Fruit fly (Drosophila melanogaster) whole organism, embryonic: ENCODE data around the gene Hph.

ENCODE experiments used
- B-H1 ChIP-seq: fragments of 200-800 bp; sonication (Bioruptor generic); IDR thresholded peaks from 3 replicates; pipeline ENCODE4 v1.3.6; 2022; ENCODE audit warnings: missing biosample characterization, missing genetic modification characterization
- Bgb ChIP-seq: fragments of 200-800 bp; sonication (Bioruptor generic); IDR thresholded peaks from 2 replicates; pipeline ENCODE4 v1.3.6; 2022; ENCODE audit warnings: missing biosample characterization, missing genetic modification characterization; ENCODE audit not compliant: partially characterized antibody
- CG10543 ChIP-seq: fragments of 200-800 bp; sonication (Bioruptor generic); optimal IDR thresholded peaks from 3 replicates; lab custom pipeline; 2017; ENCODE audit warnings: missing biosample characterization, mild to moderate bottlenecking, missing genetic modification characterization, moderate library complexity
- CG11560 ChIP-seq: fragments of 200-800 bp; sonication (Bioruptor generic); IDR thresholded peaks from 3 replicates; pipeline ENCODE4 v1.3.6; 2022; ENCODE audit warnings: missing biosample characterization, missing genetic modification characterization
- CG11696 ChIP-seq: fragments of 200-800 bp; sonication (Bioruptor generic); IDR thresholded peaks from 2 replicates; pipeline ENCODE4 v1.3.6; 2022; ENCODE audit warnings: missing biosample characterization, missing genetic modification characterization
- CG1233 ChIP-seq: fragments of 200-800 bp; sonication (Bioruptor generic); optimal IDR thresholded peaks from 4 replicates; lab custom pipeline; 2018; ENCODE audit warnings: missing biosample characterization, mild to moderate bottlenecking, missing genetic modification characterization
- CG16779 ChIP-seq: fragments of 200-800 bp; sonication (Bioruptor generic); IDR thresholded peaks from 2 replicates; pipeline ENCODE4 v1.3.6; 2022; ENCODE audit warnings: missing biosample characterization, missing genetic modification characterization
- CG16863 ChIP-seq: fragments of 200-800 bp; sonication (Bioruptor generic); optimal IDR thresholded peaks from 3 replicates; lab custom pipeline; 2016; ENCODE audit warnings: missing biosample characterization, missing genetic modification characterization
- CG17912 ChIP-seq: fragments of 200-800 bp; sonication (Bioruptor generic); optimal IDR thresholded peaks from 2 replicates; lab custom pipeline; 2018; ENCODE audit warnings: missing biosample characterization, mild to moderate bottlenecking, missing genetic modification characterization
- CG31388 ChIP-seq: fragments of 200-800 bp; sonication (Bioruptor generic); optimal IDR thresholded peaks from 2 replicates; lab custom pipeline; 2016; ENCODE audit warnings: missing biosample characterization, missing genetic modification characterization
- CG31441 ChIP-seq: fragments of 200-800 bp; sonication (Bioruptor generic); IDR thresholded peaks from 2 replicates; pipeline ENCODE4 v1.3.6; 2022; ENCODE audit warnings: missing biosample characterization, missing genetic modification characterization
- CG33213 ChIP-seq: fragments of 200-800 bp; sonication (Bioruptor generic); optimal IDR thresholded peaks from 3 replicates; lab custom pipeline; 2016; ENCODE audit warnings: missing biosample characterization, missing genetic modification characterization
- CG3995 ChIP-seq: fragments of 200-800 bp; sonication (Bioruptor generic); optimal IDR thresholded peaks from 3 replicates; lab custom pipeline; 2016; ENCODE audit warnings: missing biosample characterization, missing genetic modification characterization
- CG4707 ChIP-seq: fragments of 200-800 bp; sonication (Bioruptor generic); optimal IDR thresholded peaks from 2 replicates; lab custom pipeline; 2018; ENCODE audit warnings: missing biosample characterization, mild to moderate bottlenecking, missing genetic modification characterization, moderate library complexity
- CG6765 ChIP-seq: fragments of 200-800 bp; sonication (Bioruptor generic); optimal IDR thresholded peaks from 3 replicates; lab custom pipeline; 2017; ENCODE audit warnings: missing biosample characterization, mild to moderate bottlenecking, missing genetic modification characterization
- CG6813 ChIP-seq: fragments of 200-800 bp; sonication (Bioruptor generic); optimal IDR thresholded peaks from 2 replicates; lab custom pipeline; 2017; ENCODE audit warnings: missing biosample characterization, missing genetic modification characterization, mild to moderate bottlenecking, moderate library complexity, missing genetic modification reagents
- CG7745 ChIP-seq: fragments of 200-800 bp; sonication (Bioruptor generic); optimal IDR thresholded peaks from 2 replicates; lab custom pipeline; 2018; ENCODE audit warnings: missing biosample characterization, mild to moderate bottlenecking, missing genetic modification characterization, moderate library complexity
- CG8089 ChIP-seq: fragments of 200-800 bp; sonication (Bioruptor generic); optimal IDR thresholded peaks from 3 replicates; lab custom pipeline; 2016; ENCODE audit warnings: missing biosample characterization, missing genetic modification characterization
- CG8944 ChIP-seq: fragments of 200-800 bp; sonication (Bioruptor generic); optimal IDR thresholded peaks from 3 replicates; lab custom pipeline; 2016; ENCODE audit warnings: missing biosample characterization, missing genetic modification characterization
- Dll ChIP-seq: fragments of 200-800 bp; sonication (Bioruptor generic); IDR thresholded peaks from 4 replicates; pipeline ENCODE4 v1.3.6; 2022; ENCODE audit warnings: missing biosample characterization, missing genetic modification characterization; ENCODE audit not compliant: partially characterized antibody
- E2f2 ChIP-seq: fragments of 200-800 bp; sonication (Bioruptor generic); IDR thresholded peaks from 2 replicates; pipeline ENCODE4 v1.3.6; 2022; ENCODE audit warnings: missing biosample characterization, missing genetic modification characterization
- Hey ChIP-seq: fragments of 200-800 bp; sonication (Bioruptor generic); optimal IDR thresholded peaks from 3 replicates; lab custom pipeline; 2018; ENCODE audit warnings: missing biosample characterization, mild to moderate bottlenecking, missing genetic modification characterization
- Hmx ChIP-seq: fragments of 200-800 bp; sonication (Bioruptor generic); optimal IDR thresholded peaks from 2 replicates; lab custom pipeline; 2016; ENCODE audit warnings: missing biosample characterization, missing genetic modification characterization
- Kr ChIP-seq: fragments of 200-800 bp; sonication (Bioruptor generic); optimal IDR thresholded peaks from 2 replicates; lab custom pipeline; 2017; ENCODE audit warnings: missing biosample characterization, mild to moderate bottlenecking, missing genetic modification characterization
- Lhr ChIP-seq: fragments of 200-800 bp; sonication (Bioruptor generic); optimal IDR thresholded peaks from 3 replicates; lab custom pipeline; 2017; ENCODE audit warnings: mild to moderate bottlenecking, missing biosample characterization, missing genetic modification reagents, missing genetic modification characterization
- MESR4 ChIP-seq: fragments of 200-800 bp; sonication (Bioruptor generic); optimal IDR thresholded peaks from 2 replicates; lab custom pipeline; 2018; ENCODE audit warnings: missing biosample characterization, mild to moderate bottlenecking, missing genetic modification characterization, moderate library complexity
- MTF-1 ChIP-seq: fragments of 200-800 bp; sonication (Bioruptor generic); optimal IDR thresholded peaks from 2 replicates; lab custom pipeline; 2018; ENCODE audit warnings: missing biosample characterization, mild to moderate bottlenecking, missing genetic modification characterization, borderline replicate concordance
- NFAT ChIP-seq: fragments of 200-800 bp; sonication (Bioruptor generic); IDR thresholded peaks from 2 replicates; pipeline ENCODE4 v1.3.6; 2022; ENCODE audit warnings: missing biosample characterization, missing genetic modification characterization
- Nf-YB ChIP-seq: fragments of 200-800 bp; sonication (Bioruptor generic); optimal IDR thresholded peaks from 3 replicates; lab custom pipeline; 2019; ENCODE audit warnings: missing biosample characterization, mild to moderate bottlenecking, missing genetic modification characterization, moderate library complexity
- Trl ChIP-seq, 3 experiments: fragments of >200 bp in 2 of 3; fragments of 200-800 bp in 1 of 3; sonication (Bioruptor generic) in 1 of 3; optimal IDR thresholded peaks; 2 replicates in 1 of 3; 3 replicates in 2 of 3; lab custom pipeline; 2016 to 2017; ENCODE audit warnings: missing biosample characterization in 1 of 3, missing genetic modification characterization in 1 of 3
- ab ChIP-seq: fragments of 200-800 bp; sonication (Bioruptor generic); optimal IDR thresholded peaks from 2 replicates; lab custom pipeline; 2016; ENCODE audit warnings: missing biosample characterization, missing genetic modification characterization
- ato ChIP-seq: fragments of 200-800 bp; sonication (Bioruptor generic); IDR thresholded peaks from 2 replicates; pipeline ENCODE4 v1.3.6; 2022; ENCODE audit warnings: missing biosample characterization, missing genetic modification characterization; ENCODE audit not compliant: partially characterized antibody
- dysf ChIP-seq: fragments of 200-800 bp; sonication (Bioruptor generic); IDR thresholded peaks from 3 replicates; pipeline ENCODE4 v1.3.6; 2022; ENCODE audit warnings: missing biosample characterization, missing genetic modification characterization
- eve ChIP-seq, 2 experiments: fragments of >200 bp; optimal IDR thresholded peaks; 2 replicates each; lab custom pipeline; 2017; ENCODE audit warnings: missing biosample characterization in 2 of 2, missing genetic modification characterization in 2 of 2
- eyg ChIP-seq: fragments of 200-800 bp; sonication (Bioruptor generic); optimal IDR thresholded peaks from 3 replicates; lab custom pipeline; 2016; ENCODE audit warnings: missing biosample characterization, missing genetic modification characterization
- fd64A ChIP-seq: fragments of 200-800 bp; sonication (Bioruptor generic); optimal IDR thresholded peaks from 3 replicates; lab custom pipeline; 2018; ENCODE audit warnings: missing biosample characterization, mild to moderate bottlenecking, missing genetic modification characterization
- gfzf ChIP-seq: fragments of 200-800 bp; sonication (Bioruptor generic); optimal IDR thresholded peaks from 2 replicates; lab custom pipeline; 2016; ENCODE audit warnings: missing biosample characterization, mild to moderate bottlenecking, missing genetic modification characterization, moderate library complexity
- kah ChIP-seq: fragments of 200-800 bp; sonication (Bioruptor generic); optimal IDR thresholded peaks from 2 replicates; lab custom pipeline; 2018; ENCODE audit warnings: missing biosample characterization, mild to moderate bottlenecking, missing genetic modification characterization
- lab ChIP-seq: fragments of 200-800 bp; sonication (Bioruptor generic); optimal IDR thresholded peaks from 3 replicates; lab custom pipeline; 2017; ENCODE audit warnings: missing biosample characterization, missing genetic modification characterization, mild to moderate bottlenecking, moderate library complexity, missing genetic modification reagents
- luna ChIP-seq: fragments of 200-800 bp; sonication (Bioruptor generic); optimal IDR thresholded peaks from 2 replicates; lab custom pipeline; 2016; ENCODE audit warnings: missing biosample characterization, missing genetic modification characterization
- scrt ChIP-seq: fragments of 200-800 bp; sonication (Bioruptor generic); optimal IDR thresholded peaks from 2 replicates; lab custom pipeline; 2018; ENCODE audit warnings: missing biosample characterization, mild to moderate bottlenecking, missing genetic modification characterization, moderate library complexity
- slou ChIP-seq: fragments of 200-800 bp; sonication (Bioruptor generic); optimal IDR thresholded peaks from 3 replicates; lab custom pipeline; 2016; ENCODE audit warnings: missing biosample characterization, missing genetic modification characterization
- zfh2 ChIP-seq: fragments of 200-800 bp; sonication (Bioruptor generic); optimal IDR thresholded peaks from 2 replicates; lab custom pipeline; 2016; ENCODE audit warnings: missing biosample characterization, missing genetic modification characterization

Gene Hph

dm6 chr3R:5208115-5208365 lies 48.8 kb upstream of the Hph start (continued):
- TF ChIP-seq CG17912 (GFP tag; lab: Kevin White, UChicago) (no peak), ab (GFP tag; lab: Kevin White, UChicago) (no peak), CG31388 (GFP tag; lab: Kevin White, UChicago) (no peak), B-H1 (GFP tag; lab: Robert Waterston, UW) (no peak), zfh2 (no peak), Nf-YB (GFP tag; lab: Kevin White, UChicago) (no peak), CG11560 (no peak), CG3995 (GFP tag; lab: Kevin White, UChicago) (no peak), fd64A (no peak), MESR4 (GFP tag; lab: Kevin White, UChicago) (no peak), kah (GFP tag; lab: Kevin White, UChicago) (no peak), CG31441 (no peak), CG6765 (GFP tag; lab: Kevin White, UChicago) (no peak), CG10543 (GFP tag; lab: Kevin White, UChicago) (no peak), luna (GFP tag; lab: Kevin White, UChicago) (no peak), CG6813 (no peak), NFAT (GFP tag; lab: Robert Waterston, UW) (no peak), slou (no peak), lab (GFP tag; lab: Kevin White, UChicago) (peak; percentile 20), eve (GFP tag; optimal IDR thresholded peaks at IDR 0.05; lab: Kevin White, UChicago) (peak in 1 of 2 experiments; percentile 49), Dll (no peak), CG33213 (GFP tag; lab: Kevin White, UChicago) (no peak), CG7745 (tag; lab: Kevin White, UChicago) (no peak), CG1233 (no peak), MTF-1 (no peak), eyg (GFP tag; lab: Kevin White, UChicago) (no peak), Trl (optimal IDR thresholded peaks at IDR 0.05; lab: Kevin White, UChicago) (no peak), Trl (GFP tag; optimal IDR thresholded peaks at IDR 0.05; lab: Kevin White, UChicago) (no peak), CG8944 (GFP tag; lab: Kevin White, UChicago) (no peak), scrt (GFP tag; lab: Kevin White, UChicago) (peak; percentile 1), Lhr (GFP tag; lab: Kevin White, UChicago) (no peak), CG16863 (GFP tag; lab: Kevin White, UChicago) (no peak), dysf (GFP tag; lab: Robert Waterston, UW) (no peak), Hey (tag; lab: Kevin White, UChicago) (no peak), CG11696 (GFP tag; lab: Robert Waterston, UW) (no peak), Hmx (GFP tag; lab: Kevin White, UChicago) (no peak), gfzf (GFP tag; lab: Kevin White, UChicago) (no peak), Bgb (GFP tag; lab: Robert Waterston, UW) (no peak), CG4707 (GFP tag; lab: Kevin White, UChicago) (peak; percentile 36), CG16779 (GFP tag; lab: Robert Waterston, UW) (no peak), Kr (GFP tag; lab: Kevin White, UChicago) (no peak), E2f2 (GFP tag; lab: Robert Waterston, UW) (no peak), CG8089 (GFP tag; lab: Kevin White, UChicago) (no peak), ato (GFP tag; lab: Robert Waterston, UW) (no peak)
- TF ChIP-seq, all 482 proteins: peak for 26
